Fruit fly (Drosophila melanogaster) whole organism, prepupa: ENCODE measurements around the gene CG17786.

ENCODE experiments used
- Blimp-1 ChIP-seq: fragments of 200-800 bp; sonication (Bioruptor generic); optimal IDR thresholded peaks from 3 replicates; lab custom pipeline; 2017; ENCODE audit warnings: missing biosample characterization, missing genetic modification characterization, mild to moderate bottlenecking, moderate library complexity, missing genetic modification reagents
- CG10669 ChIP-seq: fragments of 200-800 bp; sonication (Bioruptor generic); optimal IDR thresholded peaks from 3 replicates; lab custom pipeline; 2018; ENCODE audit warnings: missing biosample characterization, mild to moderate bottlenecking, missing genetic modification characterization, moderate library complexity
- CG11902 ChIP-seq: fragments of 200-800 bp; sonication (Bioruptor generic); optimal IDR thresholded peaks from 3 replicates; lab custom pipeline; 2016; ENCODE audit warnings: missing biosample characterization, missing genetic modification characterization
- CG15336 ChIP-seq: fragments of 200-800 bp; sonication (Bioruptor generic); IDR thresholded peaks from 2 replicates; pipeline ENCODE4 v1.3.6; 2022; ENCODE audit warnings: missing biosample characterization, missing genetic modification characterization
- CG1621 ChIP-seq: fragments of 200-800 bp; sonication (Bioruptor generic); optimal IDR thresholded peaks from 3 replicates; lab custom pipeline; 2018; ENCODE audit warnings: missing biosample characterization, mild to moderate bottlenecking, missing genetic modification characterization
- CG3032 ChIP-seq: fragments of 200-800 bp; optimal IDR thresholded peaks from 2 replicates; lab custom pipeline; 2019; ENCODE audit warnings: missing biosample characterization, mild to moderate bottlenecking, missing genetic modification characterization, moderate library complexity
- CG31627 ChIP-seq: fragments of 200-800 bp; sonication (Bioruptor generic); optimal IDR thresholded peaks from 3 replicates; lab custom pipeline; 2016; ENCODE audit warnings: missing biosample characterization, missing genetic modification characterization
- CG32006 ChIP-seq: fragments of 200-800 bp; sonication (Bioruptor generic); optimal IDR thresholded peaks from 3 replicates; lab custom pipeline; 2017; ENCODE audit warnings: missing biosample characterization, mild to moderate bottlenecking, missing genetic modification characterization
- CG34406 ChIP-seq: fragments of 200-800 bp; sonication (Bioruptor generic); optimal IDR thresholded peaks from 3 replicates; lab custom pipeline; 2016; ENCODE audit warnings: missing biosample characterization, missing genetic modification characterization
- CG3919 ChIP-seq: fragments of 200-800 bp; sonication (Bioruptor generic); optimal IDR thresholded peaks from 3 replicates; lab custom pipeline; 2016; ENCODE audit warnings: missing biosample characterization, missing genetic modification characterization
- CG4318 ChIP-seq: fragments of 200-800 bp; sonication (Bioruptor generic); optimal IDR thresholded peaks from 3 replicates; lab custom pipeline; 2017; ENCODE audit warnings: missing biosample characterization, mild to moderate bottlenecking, missing genetic modification characterization
- CG6276 ChIP-seq: fragments of 200-800 bp; sonication (Bioruptor generic); optimal IDR thresholded peaks from 2 replicates; lab custom pipeline; 2017; ENCODE audit warnings: missing biosample characterization, mild to moderate bottlenecking, missing genetic modification characterization
- CG6792 ChIP-seq: fragments of 200-800 bp; sonication (Bioruptor generic); optimal IDR thresholded peaks from 3 replicates; lab custom pipeline; 2016; ENCODE audit warnings: missing biosample characterization, missing genetic modification characterization
- CG6808 ChIP-seq: fragments of 200-800 bp; sonication (Bioruptor generic); optimal IDR thresholded peaks from 3 replicates; lab custom pipeline; 2017; ENCODE audit warnings: missing biosample characterization, missing genetic modification characterization, mild to moderate bottlenecking, moderate library complexity, missing genetic modification reagents
- CG6854 ChIP-seq: fragments of 200-800 bp; sonication (Bioruptor generic); optimal IDR thresholded peaks from 2 replicates; lab custom pipeline; 2017; ENCODE audit warnings: missing biosample characterization, mild to moderate bottlenecking, missing genetic modification characterization
- CG7368 ChIP-seq: fragments of 200-800 bp; sonication (Bioruptor generic); optimal IDR thresholded peaks from 3 replicates; lab custom pipeline; 2016; ENCODE audit warnings: missing biosample characterization, missing genetic modification characterization
- CG8119 ChIP-seq: fragments of 200-800 bp; sonication (Bioruptor generic); IDR thresholded peaks from 3 replicates; pipeline ENCODE4 v1.3.6; 2022; ENCODE audit warnings: missing biosample characterization, missing genetic modification characterization
- CG8319 ChIP-seq: fragments of 200-800 bp; sonication (Bioruptor generic); optimal IDR thresholded peaks from 3 replicates; lab custom pipeline; 2016; ENCODE audit warnings: missing biosample characterization, missing genetic modification characterization
- Eip75B ChIP-seq: fragments of 200-800 bp; sonication (Bioruptor generic); optimal IDR thresholded peaks from 3 replicates; lab custom pipeline; 2016; ENCODE audit warnings: missing biosample characterization, missing genetic modification characterization
- Eip78C ChIP-seq: fragments of 200-800 bp; sonication (Bioruptor generic); peaks from one replicate; lab custom pipeline; 2016; ENCODE audit warnings: missing biosample characterization, missing genetic modification characterization
- Eip93F ChIP-seq: fragments of 200-800 bp; sonication (Bioruptor generic); optimal IDR thresholded peaks from 2 replicates; lab custom pipeline; 2016; ENCODE audit warnings: missing biosample characterization, mild to moderate bottlenecking, missing genetic modification characterization
- Gug ChIP-seq: fragments of 200-800 bp; sonication (Bioruptor generic); IDR thresholded peaks from 2 replicates; pipeline ENCODE4 v1.3.6; 2022; ENCODE audit warnings: missing biosample characterization, missing genetic modification characterization
- Hr38 ChIP-seq: sonication (Bioruptor generic); optimal IDR thresholded peaks from 2 replicates; lab custom pipeline; 2016; ENCODE audit warnings: missing biosample characterization, missing genetic modification characterization
- Hr39 ChIP-seq: fragments of 200-800 bp; sonication (Bioruptor generic); optimal IDR thresholded peaks from 2 replicates; lab custom pipeline; 2016; ENCODE audit warnings: missing biosample characterization, missing genetic modification characterization
- Lpt ChIP-seq: fragments of 200-800 bp; sonication (Bioruptor generic); optimal IDR thresholded peaks from 3 replicates; lab custom pipeline; 2016; ENCODE audit warnings: missing biosample characterization, missing genetic modification characterization
- Met ChIP-seq: fragments of 200-800 bp; sonication (Bioruptor generic); optimal IDR thresholded peaks from 3 replicates; lab custom pipeline; 2016; ENCODE audit warnings: missing biosample characterization, missing genetic modification characterization
- Smox ChIP-seq: fragments of 200-800 bp; sonication (Bioruptor generic); optimal IDR thresholded peaks from 3 replicates; lab custom pipeline; 2016; ENCODE audit warnings: missing biosample characterization, missing genetic modification characterization
- Sox14 ChIP-seq: fragments of 200-800 bp; sonication (Bioruptor generic); optimal IDR thresholded peaks from 3 replicates; lab custom pipeline; 2016; ENCODE audit warnings: missing biosample characterization, missing genetic modification characterization
- Sox15 ChIP-seq: fragments of 200-800 bp; sonication (Bioruptor generic); optimal IDR thresholded peaks from 3 replicates; lab custom pipeline; 2016; ENCODE audit warnings: missing biosample characterization, missing genetic modification characterization
- acj6 ChIP-seq: fragments of 200-800 bp; sonication (Bioruptor generic); optimal IDR thresholded peaks from 3 replicates; lab custom pipeline; 2016; ENCODE audit warnings: missing biosample characterization, missing genetic modification characterization
- cyc ChIP-seq: fragments of 200-800 bp; sonication (Bioruptor generic); optimal IDR thresholded peaks from 3 replicates; lab custom pipeline; 2016; ENCODE audit warnings: missing biosample characterization, missing genetic modification characterization
- dac ChIP-seq: fragments of 200-800 bp; sonication (Bioruptor generic); optimal IDR thresholded peaks from 2 replicates; lab custom pipeline; 2017; ENCODE audit warnings: missing biosample characterization, mild to moderate bottlenecking, missing genetic modification characterization
- dsx ChIP-seq: fragments of 200-800 bp; optimal IDR thresholded peaks from 3 replicates; lab custom pipeline; 2019; ENCODE audit warnings: missing biosample characterization, mild to moderate bottlenecking, missing genetic modification characterization, moderate library complexity; ENCODE audit not compliant: poor library complexity, severe bottlenecking
- eg ChIP-seq: fragments of 200-800 bp; sonication (Bioruptor generic); IDR thresholded peaks from 3 replicates; pipeline ENCODE4 v1.3.6; 2022; ENCODE audit warnings: missing biosample characterization, missing genetic modification characterization
- esn ChIP-seq: fragments of 200-800 bp; sonication (Bioruptor generic); optimal IDR thresholded peaks from 2 replicates; lab custom pipeline; 2016; ENCODE audit warnings: missing biosample characterization, mild to moderate bottlenecking, missing genetic modification characterization, moderate library complexity
- fkh ChIP-seq: fragments of 200-800 bp; sonication (Bioruptor generic); optimal IDR thresholded peaks from 3 replicates; lab custom pipeline; 2017; ENCODE audit warnings: missing biosample characterization, mild to moderate bottlenecking, missing genetic modification characterization, moderate library complexity
- lz ChIP-seq: fragments of 200-800 bp; sonication (Bioruptor generic); optimal IDR thresholded peaks from 3 replicates; lab custom pipeline; 2016; ENCODE audit warnings: missing biosample characterization, missing genetic modification characterization
- net ChIP-seq: fragments of 200-800 bp; sonication (Bioruptor generic); optimal IDR thresholded peaks from 3 replicates; lab custom pipeline; 2016; ENCODE audit warnings: missing biosample characterization, missing genetic modification characterization
- pdm3 ChIP-seq: fragments of 200-800 bp; sonication (Bioruptor generic); optimal IDR thresholded peaks from 3 replicates; lab custom pipeline; 2016; ENCODE audit warnings: missing biosample characterization, missing genetic modification characterization
- spab ChIP-seq: fragments of 200-800 bp; sonication (Bioruptor generic); optimal IDR thresholded peaks from 2 replicates; lab custom pipeline; 2017; ENCODE audit warnings: missing biosample characterization, mild to moderate bottlenecking, missing genetic modification characterization, missing genetic modification reagents
- ss ChIP-seq, 2 experiments: fragments of 200-800 bp; sonication (Bioruptor generic); optimal IDR thresholded peaks; 2 replicates in 1 of 2; 3 replicates in 1 of 2; lab custom pipeline; 2017 to 2018; ENCODE audit warnings: mild to moderate bottlenecking in 2 of 2, missing biosample characterization in 2 of 2, missing genetic modification characterization in 2 of 2, moderate library complexity in 1 of 2
- svp ChIP-seq: fragments of 200-800 bp; sonication (Bioruptor generic); peaks from one replicate; lab custom pipeline; 2016; ENCODE audit warnings: missing biosample characterization, missing genetic modification characterization
- topi ChIP-seq: fragments of 200-800 bp; sonication (Bioruptor generic); optimal IDR thresholded peaks from 3 replicates; lab custom pipeline; 2016; ENCODE audit warnings: missing biosample characterization, missing genetic modification characterization
- vri ChIP-seq: fragments of 200-800 bp; sonication (Bioruptor generic); optimal IDR thresholded peaks from 3 replicates; lab custom pipeline; 2016; ENCODE audit warnings: missing biosample characterization, mild to moderate bottlenecking, missing genetic modification characterization

CG17786 gene

dm6 chr3R:24205935-24206334 lies 12.6 kb downstream of the CG17786 start (continued):
- TF ChIP-seq CG15336 (GFP tag; lab: Robert Waterston, UW) (peak; percentile 34; the same call in 1 of the 2 replicates), acj6 (GFP tag; lab: Kevin White, UChicago) (peak; percentile 44), esn (GFP tag; lab: Kevin White, UChicago) (peak; percentile 59), svp (GFP tag; lab: Kevin White, UChicago) (peak; percentile 74), Hr39 (GFP tag; lab: Kevin White, UChicago) (peak; percentile 9), CG3032 (no peak), dac (GFP tag; lab: Kevin White, UChicago) (no peak), cyc (peak; percentile 22), CG34406 (peak; percentile 74), CG10669 (GFP tag; lab: Kevin White, UChicago) (no peak), Eip78C (GFP tag; lab: Kevin White, UChicago) (peak; percentile 73), Lpt (GFP tag; lab: Kevin White, UChicago) (peak; percentile 7), fkh (GFP tag; lab: Kevin White, UChicago) (no peak), CG4318 (peak; percentile 32), CG6808 (GFP tag; lab: Kevin White, UChicago) (no peak), CG6854 (GFP tag; lab: Kevin White, UChicago) (no peak), topi (GFP tag; lab: Kevin White, UChicago) (peak; percentile 47)

dm6 chr3R:24205234-24205894 lies 13.2 kb downstream of the CG17786 start:
- TF ChIP-seq esn (GFP tag; lab: Kevin White, UChicago) (no peak), Sox14 (GFP tag; lab: Kevin White, UChicago) (no peak), CG6792 (GFP tag; lab: Kevin White, UChicago) (no peak), Blimp-1 (GFP tag; lab: Kevin White, UChicago) (peak; percentile 80), vri (GFP tag; lab: Kevin White, UChicago) (peak; percentile 6), Eip78C (GFP tag; lab: Kevin White, UChicago) (no peak), CG6854 (GFP tag; lab: Kevin White, UChicago) (peak; percentile 15)

dm6 chr3R:24204022-24204421 lies 14.5 kb downstream of the CG17786 start:
- peak; percentile 87 for TF ChIP-seq CG32006 (GFP tag; lab: Kevin White, UChicago)
- TF ChIP-seq Eip93F (GFP tag; lab: Kevin White, UChicago) = no peak
- TF ChIP-seq Smox (GFP tag; lab: Kevin White, UChicago) = no peak
- TF ChIP-seq fkh (GFP tag; lab: Kevin White, UChicago) = no peak
- TF ChIP-seq acj6 (GFP tag; lab: Kevin White, UChicago) = peak; percentile 11
- TF ChIP-seq CG8319 = no peak
- no peak for TF ChIP-seq spab (GFP tag; lab: Kevin White, UChicago)
- peak; percentile 8 for TF ChIP-seq CG3032
- peak; percentile 78 for TF ChIP-seq Eip78C (GFP tag; lab: Kevin White, UChicago)
- TF ChIP-seq CG4318 = peak; percentile 84
- TF ChIP-seq ss (GFP tag; optimal IDR thresholded peaks at IDR 0.05; lab: Kevin White, UChicago) = no peak
- TF ChIP-seq CG10669 (GFP tag; lab: Kevin White, UChicago) = no peak
- no peak for TF ChIP-seq CG11902 (GFP tag; lab: Kevin White, UChicago)
- TF ChIP-seq CG6808 (GFP tag; lab: Kevin White, UChicago) = no peak
- TF ChIP-seq CG6854 (GFP tag; lab: Kevin White, UChicago) = no peak
- peak; percentile 22; the same call in 1 of the 3 replicates for TF ChIP-seq eg
- peak; percentile 40 for TF ChIP-seq pdm3 (GFP tag; lab: Kevin White, UChicago)
- no peak for TF ChIP-seq Sox15 (GFP tag; lab: Kevin White, UChicago)
- TF ChIP-seq CG8119 (GFP tag; lab: Robert Waterston, UW) = peak; percentile 56
- TF ChIP-seq Hr38 (GFP tag; lab: Kevin White, UChicago) = no peak
- peak; percentile 16 for TF ChIP-seq cyc
- peak; percentile 32 for TF ChIP-seq Sox14 (GFP tag; lab: Kevin White, UChicago)
- TF ChIP-seq Eip75B = peak; percentile 16
- TF ChIP-seq lz (GFP tag; lab: Kevin White, UChicago) = peak; percentile 5
- TF ChIP-seq dsx (GFP tag; lab: Kevin White, UChicago) = no peak
- peak; percentile 49 for TF ChIP-seq CG6276
- TF ChIP-seq CG34406 = peak; percentile 12
- no peak for TF ChIP-seq CG1621 (tag; lab: Kevin White, UChicago)
- no peak for TF ChIP-seq Met (GFP tag; lab: Kevin White, UChicago)
- no peak for TF ChIP-seq Blimp-1 (GFP tag; lab: Kevin White, UChicago)
- TF ChIP-seq net = peak; percentile 10
- TF ChIP-seq CG7368 (GFP tag; lab: Kevin White, UChicago) = no peak
- peak; percentile 41 for TF ChIP-seq CG3919 (GFP tag; lab: Kevin White, UChicago)
- peak; percentile 22 for TF ChIP-seq CG31627 (GFP tag; lab: Kevin White, UChicago)
- TF ChIP-seq Gug (GFP tag; lab: Robert Waterston, UW) = no peak
- peak; percentile 66 for TF ChIP-seq dac (GFP tag; lab: Kevin White, UChicago)
